Fruit fly (Drosophila melanogaster) whole organism, embryonic: ENCODE results near the gene smal.

Source experiments
- CG10543 ChIP-seq: fragments of 200-800 bp; sonication (Bioruptor generic); optimal IDR thresholded peaks from 3 replicates; lab custom pipeline; 2017; ENCODE audit warnings: missing biosample characterization, mild to moderate bottlenecking, missing genetic modification characterization, moderate library complexity
- CG10565 ChIP-seq: fragments of 200-800 bp; sonication (Bioruptor generic); optimal IDR thresholded peaks from 3 replicates; lab custom pipeline; 2016; ENCODE audit warnings: missing biosample characterization, mild to moderate bottlenecking, missing genetic modification characterization
- CG11398 ChIP-seq: fragments of 200-800 bp; sonication (Bioruptor generic); optimal IDR thresholded peaks from 2 replicates; lab custom pipeline; 2016; ENCODE audit warnings: missing biosample characterization, missing genetic modification characterization
- CG13296 ChIP-seq: fragments of 200-800 bp; sonication (Bioruptor generic); optimal IDR thresholded peaks from 3 replicates; lab custom pipeline; 2018; ENCODE audit warnings: missing biosample characterization, mild to moderate bottlenecking, missing genetic modification characterization
- CG14014 ChIP-seq: fragments of 200-800 bp; sonication (Bioruptor generic); IDR thresholded peaks from 2 replicates; pipeline ENCODE4 v1.3.6; 2022; ENCODE audit warnings: missing biosample characterization, missing genetic modification characterization
- CG1603 ChIP-seq: fragments of 200-800 bp; sonication (Bioruptor generic); optimal IDR thresholded peaks from 2 replicates; lab custom pipeline; 2019; ENCODE audit warnings: missing biosample characterization, mild to moderate bottlenecking, missing genetic modification characterization, moderate library complexity
- CG17359 ChIP-seq: fragments of 200-800 bp; sonication (Bioruptor generic); optimal IDR thresholded peaks from 3 replicates; lab custom pipeline; 2018; ENCODE audit warnings: missing biosample characterization, mild to moderate bottlenecking, missing genetic modification characterization, moderate library complexity
- CG2202 ChIP-seq: fragments of 200-800 bp; sonication (Bioruptor generic); optimal IDR thresholded peaks from 2 replicates; lab custom pipeline; 2018; ENCODE audit warnings: missing biosample characterization, mild to moderate bottlenecking, missing genetic modification characterization
- CG30431 ChIP-seq: fragments of 200-800 bp; sonication (Bioruptor generic); optimal IDR thresholded peaks from 2 replicates; lab custom pipeline; 2017; ENCODE audit warnings: missing biosample characterization, missing genetic modification characterization
- CG31365 ChIP-seq: fragments of 200-800 bp; sonication (Bioruptor generic); optimal IDR thresholded peaks from 2 replicates; lab custom pipeline; 2018; ENCODE audit warnings: missing biosample characterization, mild to moderate bottlenecking, missing genetic modification characterization
- CG3163 ChIP-seq: fragments of 200-800 bp; sonication (Bioruptor generic); optimal IDR thresholded peaks from 3 replicates; lab custom pipeline; 2016; ENCODE audit warnings: missing biosample characterization, missing genetic modification characterization
- CG33557 ChIP-seq: fragments of 200-800 bp; sonication (Bioruptor generic); optimal IDR thresholded peaks from 2 replicates; lab custom pipeline; 2019; ENCODE audit warnings: missing biosample characterization, mild to moderate bottlenecking, missing genetic modification characterization, moderate library complexity
- CG3407 ChIP-seq: fragments of 200-800 bp; sonication (Bioruptor generic); optimal IDR thresholded peaks from 2 replicates; lab custom pipeline; 2018; ENCODE audit warnings: missing biosample characterization, mild to moderate bottlenecking, missing genetic modification characterization
- CG4424 ChIP-seq: fragments of 200-800 bp; sonication (Bioruptor generic); optimal IDR thresholded peaks from 3 replicates; lab custom pipeline; 2016; ENCODE audit warnings: missing biosample characterization, missing genetic modification characterization
- CG4707 ChIP-seq: fragments of 200-800 bp; sonication (Bioruptor generic); optimal IDR thresholded peaks from 2 replicates; lab custom pipeline; 2018; ENCODE audit warnings: missing biosample characterization, mild to moderate bottlenecking, missing genetic modification characterization, moderate library complexity
- CG7357 ChIP-seq: fragments of 200-800 bp; sonication (Bioruptor generic); IDR thresholded peaks from 3 replicates; pipeline ENCODE4 v1.3.6; 2022; ENCODE audit warnings: missing biosample characterization, missing genetic modification characterization
- CHES-1-like ChIP-seq: fragments of 200-800 bp; sonication (Bioruptor generic); optimal IDR thresholded peaks from 2 replicates; lab custom pipeline; 2016; ENCODE audit warnings: missing biosample characterization, missing genetic modification characterization
- Eip74EF ChIP-seq, 2 experiments: fragments of 200-800 bp in 1 of 2; fragments of >200 bp in 1 of 2; sonication (Bioruptor generic) in 1 of 2; optimal IDR thresholded peaks; 2 replicates each; lab custom pipeline; 2017 to 2019; ENCODE audit warnings: missing biosample characterization in 2 of 2, missing genetic modification characterization in 2 of 2, mild to moderate bottlenecking in 1 of 2, moderate library complexity in 1 of 2
- Ets65A ChIP-seq: fragments of 200-800 bp; sonication (Bioruptor generic); peaks from one replicate; lab custom pipeline; 2016; ENCODE audit warnings: missing biosample characterization, missing genetic modification characterization
- HLH54F ChIP-seq: fragments of 200-800 bp; sonication (Bioruptor generic); optimal IDR thresholded peaks from 3 replicates; lab custom pipeline; 2016; ENCODE audit warnings: missing biosample characterization, missing genetic modification characterization
- MBD-R2 ChIP-seq: fragments of 200-800 bp; sonication (Bioruptor generic); IDR thresholded peaks from 2 replicates; pipeline ENCODE4 v1.3.6; 2022; ENCODE audit warnings: missing biosample characterization, missing genetic modification characterization
- Med ChIP-seq: fragments of 200-800 bp; sonication (Bioruptor generic); peaks from one replicate; lab custom pipeline; 2016; ENCODE audit warnings: missing biosample characterization, missing genetic modification characterization, mild to moderate bottlenecking, inconsistent platforms, moderate library complexity
- Mrtf ChIP-seq: fragments of 200-800 bp; sonication (Bioruptor generic); IDR thresholded peaks from 3 replicates; pipeline ENCODE4 v1.3.6; 2022; ENCODE audit warnings: missing biosample characterization, missing genetic modification characterization
- Sox102F ChIP-seq: fragments of 200-800 bp; sonication (Bioruptor generic); optimal IDR thresholded peaks from 2 replicates; lab custom pipeline; 2018; ENCODE audit warnings: missing biosample characterization, mild to moderate bottlenecking, missing genetic modification characterization, moderate library complexity
- Ssrp ChIP-seq: fragments of 200-800 bp; sonication (Bioruptor generic); optimal IDR thresholded peaks from 2 replicates; lab custom pipeline; 2018; ENCODE audit warnings: missing biosample characterization, mild to moderate bottlenecking, missing genetic modification characterization, moderate library complexity
- Vsx1 ChIP-seq: fragments of 200-800 bp; sonication (Bioruptor generic); optimal IDR thresholded peaks from 2 replicates; lab custom pipeline; 2017; ENCODE audit warnings: missing biosample characterization, mild to moderate bottlenecking, missing genetic modification characterization, missing genetic modification reagents
- abd-A ChIP-seq: fragments of 200-800 bp; sonication (Bioruptor generic); optimal IDR thresholded peaks from 3 replicates; lab custom pipeline; 2019; ENCODE audit warnings: missing biosample characterization, mild to moderate bottlenecking, missing genetic modification characterization, moderate library complexity
- ac ChIP-seq: fragments of 200-800 bp; sonication (Bioruptor generic); optimal IDR thresholded peaks from 3 replicates; lab custom pipeline; 2017; ENCODE audit warnings: missing biosample characterization, mild to moderate bottlenecking, missing genetic modification characterization
- ash1 ChIP-seq: fragments of 200-800 bp; sonication (Bioruptor generic); optimal IDR thresholded peaks from 2 replicates; lab custom pipeline; 2018; ENCODE audit warnings: missing biosample characterization, mild to moderate bottlenecking, missing genetic modification characterization
- caup ChIP-seq: fragments of 200-800 bp; sonication (Bioruptor generic); optimal IDR thresholded peaks from 3 replicates; lab custom pipeline; 2017; ENCODE audit warnings: missing biosample characterization, mild to moderate bottlenecking, missing genetic modification characterization, moderate library complexity; ENCODE audit not compliant: severe bottlenecking
- chinmo ChIP-seq: fragments of 200-800 bp; sonication (Bioruptor generic); IDR thresholded peaks from 4 replicates; pipeline ENCODE4 v1.3.6; 2022; ENCODE audit warnings: missing biosample characterization, missing genetic modification characterization; ENCODE audit not compliant: partially characterized antibody
- corto ChIP-seq: fragments of 200-800 bp; sonication (Bioruptor generic); optimal IDR thresholded peaks from 2 replicates; lab custom pipeline; 2016; ENCODE audit warnings: missing biosample characterization, mild to moderate bottlenecking, missing genetic modification characterization, moderate library complexity
- da ChIP-seq: fragments of 200-800 bp; sonication (Bioruptor generic); optimal IDR thresholded peaks from 2 replicates; lab custom pipeline; 2016; ENCODE audit warnings: missing biosample characterization, missing genetic modification characterization
- fd3F ChIP-seq: fragments of 200-800 bp; sonication (Bioruptor generic); optimal IDR thresholded peaks from 2 replicates; lab custom pipeline; 2018; ENCODE audit warnings: missing biosample characterization, mild to moderate bottlenecking, missing genetic modification characterization, moderate library complexity
- fd64A ChIP-seq: fragments of 200-800 bp; sonication (Bioruptor generic); optimal IDR thresholded peaks from 3 replicates; lab custom pipeline; 2018; ENCODE audit warnings: missing biosample characterization, mild to moderate bottlenecking, missing genetic modification characterization
- gce ChIP-seq: fragments of 200-800 bp; sonication (Bioruptor generic); IDR thresholded peaks from 3 replicates; pipeline ENCODE4 v1.3.6; 2022; ENCODE audit warnings: missing biosample characterization, missing genetic modification characterization
- gcm2 ChIP-seq: fragments of 200-800 bp; sonication (Bioruptor generic); optimal IDR thresholded peaks from 2 replicates; lab custom pipeline; 2016; ENCODE audit warnings: missing biosample characterization, missing genetic modification characterization
- gsb ChIP-seq: fragments of 200-800 bp; sonication (Bioruptor generic); IDR thresholded peaks from 2 replicates; pipeline ENCODE4 v1.3.6; 2022; ENCODE audit warnings: missing biosample characterization, missing genetic modification characterization
- hb ChIP-seq: fragments of 200-800 bp; sonication (Bioruptor generic); IDR thresholded peaks from 3 replicates; pipeline ENCODE4 v1.3.6; 2022; ENCODE audit warnings: missing biosample characterization, missing genetic modification characterization; ENCODE audit not compliant: partially characterized antibody
- nerfin-1 ChIP-seq: fragments of 200-800 bp; sonication (Bioruptor generic); optimal IDR thresholded peaks from 3 replicates; lab custom pipeline; 2019; ENCODE audit warnings: missing biosample characterization, mild to moderate bottlenecking, missing genetic modification characterization, moderate library complexity
- prd ChIP-seq, 3 experiments: fragments of >200 bp in 2 of 3; fragments of 200-800 bp in 1 of 3; sonication (Bioruptor generic) in 1 of 3; optimal IDR thresholded peaks in 2 of 3; IDR thresholded peaks in 1 of 3; 2 replicates in 2 of 3; 3 replicates in 1 of 3; pipeline versions ENCODE4 v1.3.6 to Lab custom; 2017 to 2022; ENCODE audit warnings: missing biosample characterization in 1 of 3, missing genetic modification characterization in 1 of 3
- ro ChIP-seq: fragments of 200-800 bp; sonication (Bioruptor generic); IDR thresholded peaks from 2 replicates; pipeline ENCODE4 v1.3.6; 2022; ENCODE audit warnings: missing biosample characterization, missing genetic modification characterization
- run ChIP-seq: fragments of 200-800 bp; sonication (Bioruptor generic); optimal IDR thresholded peaks from 3 replicates; lab custom pipeline; 2018; ENCODE audit warnings: missing biosample characterization, mild to moderate bottlenecking, missing genetic modification characterization
- scrt ChIP-seq: fragments of 200-800 bp; sonication (Bioruptor generic); optimal IDR thresholded peaks from 2 replicates; lab custom pipeline; 2018; ENCODE audit warnings: missing biosample characterization, mild to moderate bottlenecking, missing genetic modification characterization, moderate library complexity
- sens ChIP-seq: fragments of 200-800 bp; sonication (Bioruptor generic); peaks from one replicate; lab custom pipeline; 2016; ENCODE audit warnings: missing biosample characterization, missing genetic modification characterization
- slp2 ChIP-seq: fragments of 200-800 bp; sonication (Bioruptor generic); optimal IDR thresholded peaks from 2 replicates; lab custom pipeline; 2016; ENCODE audit warnings: missing biosample characterization, missing genetic modification characterization
- sob ChIP-seq: fragments of 200-800 bp; sonication (Bioruptor generic); IDR thresholded peaks from 2 replicates; pipeline ENCODE4 v1.3.6; 2022; ENCODE audit warnings: missing biosample characterization, missing genetic modification characterization
- unc-4 ChIP-seq: fragments of 200-800 bp; sonication (Bioruptor generic); IDR thresholded peaks from 2 replicates; pipeline ENCODE4 v1.3.6; 2022; ENCODE audit warnings: missing biosample characterization, missing genetic modification characterization; ENCODE audit not compliant: partially characterized antibody
- z ChIP-seq: fragments of 200-800 bp; sonication (Bioruptor generic); IDR thresholded peaks from 3 replicates; pipeline ENCODE4 v1.3.6; 2022; ENCODE audit warnings: missing biosample characterization, missing genetic modification characterization

The smal gene

dm6 chr2L:6199544-6199943 is 20.6 kb downstream of the smal start:
- TF ChIP-seq CG31365 (tag; lab: Kevin White, UChicago) = no peak
- 0 out of 2 replicates have a peak, but pooled peaks have one; percentile 13 for TF ChIP-seq ro (GFP tag; lab: Robert Waterston, UW)

dm6 chr2L:6201469-6201868 is 22.5 kb downstream of the smal start:
- no peak for TF ChIP-seq chinmo (GFP tag; lab: Robert Waterston, UW)
- no peak for TF ChIP-seq Mrtf (GFP tag; lab: Robert Waterston, UW)
- TF ChIP-seq CG2202 = no peak
- TF ChIP-seq CG30431 (GFP tag; lab: Kevin White, UChicago) = no peak
- TF ChIP-seq CG3163 = no peak
- no peak for TF ChIP-seq CG3407 (GFP tag; lab: Kevin White, UChicago)
- TF ChIP-seq CG1603 (tag; lab: Kevin White, UChicago) = peak; percentile 23
- peak; percentile 23 for TF ChIP-seq CG4707 (GFP tag; lab: Kevin White, UChicago)
- TF ChIP-seq CHES-1-like = no peak
- no peak for TF ChIP-seq CG7357
- no peak for TF ChIP-seq HLH54F (GFP tag; lab: Kevin White, UChicago)
- peak; percentile 2 for TF ChIP-seq Med (GFP tag; lab: Kevin White, UChicago)
- no peak for TF ChIP-seq z (GFP tag; lab: Robert Waterston, UW)
- no peak for TF ChIP-seq run
- TF ChIP-seq Vsx1 (GFP tag; lab: Kevin White, UChicago) = no peak
- TF ChIP-seq Ets65A (GFP tag; lab: Kevin White, UChicago) = peak; percentile 47
- TF ChIP-seq CG4424 (GFP tag; lab: Kevin White, UChicago) = no peak
- TF ChIP-seq Ssrp (tag; lab: Kevin White, UChicago) = no peak
- peak; percentile 29 for TF ChIP-seq Sox102F
- no peak for TF ChIP-seq caup (GFP tag; lab: Kevin White, UChicago)
- no peak for TF ChIP-seq gcm2 (GFP tag; lab: Kevin White, UChicago)
- no peak for TF ChIP-seq CG11398
- no peak for TF ChIP-seq gce
- TF ChIP-seq MBD-R2 = no peak
- TF ChIP-seq sob (GFP tag; lab: Robert Waterston, UW) = no peak
- TF ChIP-seq corto (GFP tag; lab: Kevin White, UChicago) = no peak
- TF ChIP-seq Eip74EF (GFP tag; optimal IDR thresholded peaks at IDR 0.05; lab: Kevin White, UChicago) = no peak
- TF ChIP-seq CG17359 (tag; lab: Kevin White, UChicago) = peak; percentile 2
- TF ChIP-seq da (GFP tag; lab: Kevin White, UChicago) = no peak
- TF ChIP-seq hb (GFP tag; lab: Robert Waterston, UW) = no peak
- no peak for TF ChIP-seq gsb (GFP tag; lab: Robert Waterston, UW)
- TF ChIP-seq ash1 = no peak
- no peak for TF ChIP-seq scrt
- TF ChIP-seq CG33557 (GFP tag; lab: Kevin White, UChicago) = no peak
- TF ChIP-seq prd (optimal IDR thresholded peaks at IDR 0.05; lab: Kevin White, UChicago) = no peak
- peak; percentile 26; the same call in 1 of the 3 replicates for TF ChIP-seq prd (GFP tag; IDR thresholded peaks at IDR 0.05; lab: Robert Waterston, UW)
- TF ChIP-seq fd64A = no peak
- no peak for TF ChIP-seq CG10543
- TF ChIP-seq abd-A = no peak
- TF ChIP-seq sens (GFP tag; lab: Kevin White, UChicago) = peak; percentile 50
- no peak for TF ChIP-seq CG13296 (GFP tag; lab: Kevin White, UChicago)
- no peak for TF ChIP-seq unc-4 (GFP tag; lab: Robert Waterston, UW)
- TF ChIP-seq slp2 (GFP tag; lab: Kevin White, UChicago) = no peak
- no peak for TF ChIP-seq nerfin-1 (tag; lab: Kevin White, UChicago)
- TF ChIP-seq fd3F (GFP tag; lab: Kevin White, UChicago) = no peak
- TF ChIP-seq ac (GFP tag; lab: Kevin White, UChicago) = no peak
- TF ChIP-seq CG14014 = no peak
- no peak for TF ChIP-seq CG10565 (GFP tag; lab: Kevin White, UChicago)
